ENCODE assay signal across 1 fruit fly cellular context in the genomic region with DNA sequence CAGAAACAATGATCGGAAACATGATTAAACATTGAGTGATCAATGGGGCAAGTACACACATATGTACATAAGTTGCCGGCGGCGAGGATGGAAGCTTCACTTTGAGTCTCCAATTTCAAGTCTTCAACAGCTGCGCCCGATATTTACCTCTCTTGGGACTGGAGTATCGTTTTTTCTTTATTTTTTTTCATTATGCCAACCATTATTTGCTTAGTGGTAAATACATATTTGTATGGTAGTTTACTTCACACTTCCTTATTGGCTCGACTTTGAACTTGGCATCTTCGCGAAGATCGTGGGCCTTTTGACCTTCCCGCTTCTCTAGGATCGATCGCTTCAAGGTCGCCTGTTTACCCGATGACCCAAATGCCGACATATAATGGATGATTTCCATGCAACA.
TF ChIP-seq lines count a peak whose summit lies in the region.

No protein-coding gene starts in this region.

TF ChIP-seq in whole organism, embryonic, 481 proteins besides CTCF, POLR2A, EP300 and RAD21 (continued from another document):
- TF ChIP-seq CG7372 (GFP tag; IDR thresholded peaks at IDR 0.05; lab: Robert Waterston, UW) (no peak), fd3F (GFP tag; optimal IDR thresholded peaks at IDR 0.05; lab: Kevin White, UChicago) (peak; percentile 25), CG15269 (tag; optimal IDR thresholded peaks at IDR 0.05; lab: Kevin White, UChicago) (peak; percentile 48), vfl (GFP tag; optimal IDR thresholded peaks at IDR 0.05; lab: Kevin White, UChicago) (no peak), ase (GFP tag; IDR thresholded peaks at IDR 0.05; lab: Robert Waterston, UW) (no peak), en (GFP tag; optimal IDR thresholded peaks at IDR 0.05; lab: Kevin White, UChicago) (peak; percentile 37), CG4404 (GFP tag; IDR thresholded peaks at IDR 0.05; lab: Robert Waterston, UW) (no peak), Awh (GFP tag; IDR thresholded peaks at IDR 0.05; lab: Robert Waterston, UW) (peak; percentile 50; the same call in 1 of the 2 replicates), CG14050 (GFP tag; IDR thresholded peaks at IDR 0.05; lab: Robert Waterston, UW) (no peak), Elba2 (GFP tag; optimal IDR thresholded peaks at IDR 0.05; lab: Kevin White, UChicago) (no peak), CG8281 (tag; optimal IDR thresholded peaks at IDR 0.05; lab: Kevin White, UChicago) (no peak), wor (GFP tag; IDR thresholded peaks at IDR 0.05; lab: Robert Waterston, UW) (no peak), CG11247 (GFP tag; IDR thresholded peaks at IDR 0.05; lab: Robert Waterston, UW) (no peak), ken (GFP tag; IDR thresholded peaks at IDR 0.05; lab: Robert Waterston, UW) (no peak), CG9727 (GFP tag; optimal IDR thresholded peaks at IDR 0.05; lab: Kevin White, UChicago) (no peak), BEAF-32 (GFP tag; optimal IDR thresholded peaks at IDR 0.05; lab: Kevin White, UChicago) (no peak), Dp (GFP tag; optimal IDR thresholded peaks at IDR 0.05; lab: Kevin White, UChicago) (no peak), Usf (GFP tag; optimal IDR thresholded peaks at IDR 0.05; lab: Kevin White, UChicago) (no peak), bcd (GFP tag; optimal IDR thresholded peaks at IDR 0.05; lab: Kevin White, UChicago) (peak; percentile 10), ap (GFP tag; IDR thresholded peaks at IDR 0.05; lab: Robert Waterston, UW) (no peak), CG2120 (GFP tag; optimal IDR thresholded peaks at IDR 0.05; lab: Kevin White, UChicago) (peak; percentile 5), CG6654 (GFP tag; optimal IDR thresholded peaks at IDR 0.05; lab: Kevin White, UChicago) (no peak), CG16813 (GFP tag; IDR thresholded peaks at IDR 0.05; lab: Robert Waterston, UW; ENCODE audit: partially characterized antibody) (no peak), D19B (GFP tag; optimal IDR thresholded peaks at IDR 0.05; lab: Kevin White, UChicago) (no peak), Dbx (GFP tag; IDR thresholded peaks at IDR 0.05; lab: Robert Waterston, UW) (0 out of 3 replicates have a peak, but pooled peaks have one; percentile 15), Taf1 (GFP tag; IDR thresholded peaks at IDR 0.05; lab: Robert Waterston, UW) (no peak), dati (GFP tag; IDR thresholded peaks at IDR 0.05; lab: Robert Waterston, UW) (no peak), HHEX (GFP tag; optimal IDR thresholded peaks at IDR 0.05; lab: Kevin White, UChicago) (peak; percentile 57), CG17359 (tag; optimal IDR thresholded peaks at IDR 0.05; lab: Kevin White, UChicago) (peak; percentile 56), Meics (GFP tag; optimal IDR thresholded peaks at IDR 0.05; lab: Kevin White, UChicago) (peak; percentile 50), CG7745 (tag; optimal IDR thresholded peaks at IDR 0.05; lab: Kevin White, UChicago) (no peak), D19A (tag; optimal IDR thresholded peaks at IDR 0.05; lab: Kevin White, UChicago) (no peak), lilli (GFP tag; optimal IDR thresholded peaks at IDR 0.05; lab: Kevin White, UChicago) (no peak)
